Worm (Caenorhabditis elegans) whole organism, L4 larva: ENCODE results near the gene ttr-3.

Experiments used
- D1046.2 ChIP-seq: fragments of 200-800 bp; sonication (Bioruptor generic); IDR thresholded peaks from 2 replicates; pipeline ENCODE4 v1.3.6; 2022; ENCODE audit warnings: missing genetic modification characterization, missing compliant biosample characterization
- F37D6.2 ChIP-seq: sonication (generic microtip); optimal IDR thresholded peaks from 2 replicates; lab custom pipeline; 2016; ENCODE audit warnings: mild to moderate bottlenecking, missing genetic modification characterization, missing compliant biosample characterization
- F44E2.7 ChIP-seq: fragments of 200-800 bp; sonication (Bioruptor generic); IDR thresholded peaks from 2 replicates; pipeline ENCODE4 v2.1.2; 2022; ENCODE audit warnings: missing genetic modification characterization, missing compliant biosample characterization
- R02D3.7 ChIP-seq: fragments of 150-350 bp; sonication (generic microtip); optimal IDR thresholded peaks from 3 replicates; lab custom pipeline; 2014; ENCODE audit warnings: missing biosample characterization, missing genetic modification characterization
- T26A8.4 ChIP-seq: fragments of 200-800 bp; sonication (Bioruptor generic); IDR thresholded peaks from 2 replicates; pipeline ENCODE4 v1.3.6; 2022; ENCODE audit warnings: missing genetic modification characterization, missing compliant biosample characterization
- ZK337.2 ChIP-seq: fragments of 200-800 bp; sonication (Bioruptor generic); IDR thresholded peaks from 2 replicates; pipeline ENCODE4 v1.3.6; 2022; ENCODE audit warnings: missing genetic modification reagents, missing genetic modification characterization, missing compliant biosample characterization
- aly-2 ChIP-seq: sonication (generic microtip); optimal IDR thresholded peaks from 2 replicates; lab custom pipeline; 2018; ENCODE audit warnings: missing biosample characterization, missing genetic modification characterization
- attf-4 ChIP-seq: sonication (generic microtip); optimal IDR thresholded peaks from 3 replicates; lab custom pipeline; 2017; ENCODE audit warnings: missing biosample characterization, missing genetic modification characterization
- ceh-28 ChIP-seq: fragments of 150-350 bp; optimal IDR thresholded peaks from 2 replicates; lab custom pipeline; 2014; ENCODE audit warnings: missing biosample characterization, missing genetic modification reagents, missing genetic modification characterization
- ceh-44 ChIP-seq: fragments of 200-800 bp; sonication (Bioruptor generic); IDR thresholded peaks from 2 replicates; pipeline ENCODE4 v1.3.6; 2022; ENCODE audit warnings: missing genetic modification reagents, missing genetic modification characterization, missing compliant biosample characterization
- ceh-62 ChIP-seq: sonication (generic microtip); optimal IDR thresholded peaks from 2 replicates; lab custom pipeline; 2017; ENCODE audit warnings: missing biosample characterization, missing genetic modification characterization
- ctbp-1 ChIP-seq: fragments of 200-800 bp; sonication (Bioruptor generic); IDR thresholded peaks from 2 replicates; pipeline ENCODE4 v1.3.6; 2022; ENCODE audit warnings: missing genetic modification reagents, missing genetic modification characterization, missing compliant biosample characterization
- daf-12 ChIP-seq: fragments of 150-350 bp; optimal IDR thresholded peaks from 2 replicates; lab custom pipeline; 2014; ENCODE audit warnings: missing biosample characterization, missing genetic modification reagents, missing genetic modification characterization
- daf-16 ChIP-seq, 3 experiments: sonication (generic microtip); optimal IDR thresholded peaks; 2 replicates each; lab custom pipeline; 2016 to 2017; ENCODE audit warnings: missing genetic modification characterization in 3 of 3, missing genetic modification reagents in 3 of 3, mild to moderate bottlenecking in 2 of 3, missing compliant biosample characterization in 2 of 3, missing biosample characterization in 1 of 3, moderate library complexity in 1 of 3
- daf-19 ChIP-seq: fragments of 200-800 bp; sonication (Bioruptor generic); conservative IDR thresholded peaks from 2 replicates; pipeline ENCODE4 v1.3.6; 2022; ENCODE audit warnings: missing genetic modification characterization, missing compliant biosample characterization
- dmd-9 ChIP-seq: fragments of 200-800 bp; sonication (Bioruptor generic); IDR thresholded peaks from 2 replicates; pipeline ENCODE4 v1.3.6; 2022; ENCODE audit warnings: missing genetic modification reagents, missing genetic modification characterization, missing compliant biosample characterization
- dpl-1 ChIP-seq: fragments of 150-350 bp; optimal IDR thresholded peaks from 2 replicates; lab custom pipeline; 2014; ENCODE audit warnings: missing biosample characterization, missing genetic modification reagents, missing genetic modification characterization
- dve-1 ChIP-seq: sonication (generic microtip); optimal IDR thresholded peaks from 2 replicates; lab custom pipeline; 2017; ENCODE audit warnings: antibody characterized with exemption, mild to moderate bottlenecking, missing genetic modification characterization, missing compliant biosample characterization; ENCODE audit not compliant: insufficient read depth
- egl-43 ChIP-seq: fragments of 200-800 bp; sonication (Bioruptor generic); IDR thresholded peaks from 2 replicates; pipeline ENCODE4 v1.3.6; 2022; ENCODE audit warnings: missing genetic modification reagents, missing genetic modification characterization, missing compliant biosample characterization
- fkh-10 ChIP-seq: fragments of 150-350 bp; optimal IDR thresholded peaks from 2 replicates; lab custom pipeline; 2014; ENCODE audit warnings: missing biosample characterization, missing genetic modification reagents, missing genetic modification characterization
- hif-1 ChIP-seq, 2 experiments: sonication (generic microtip); optimal IDR thresholded peaks; 2 replicates each; lab custom pipeline; 2016 to 2017; ENCODE audit warnings: missing compliant biosample characterization in 2 of 2, missing genetic modification characterization in 2 of 2, missing genetic modification reagents in 2 of 2, missing genotype in 2 of 2, mild to moderate bottlenecking in 1 of 2
- hlh-11 ChIP-seq: fragments of 200-800 bp; sonication (Bioruptor generic); optimal IDR thresholded peaks from 2 replicates; lab custom pipeline; 2018; ENCODE audit warnings: mild to moderate bottlenecking, missing genetic modification characterization, missing compliant biosample characterization
- jun-1 ChIP-seq: fragments of 150-350 bp; optimal IDR thresholded peaks from 2 replicates; lab custom pipeline; 2014; ENCODE audit warnings: missing biosample characterization, missing genetic modification reagents, missing genetic modification characterization
- lim-7 ChIP-seq: fragments of 200-800 bp; sonication (Bioruptor generic); IDR thresholded peaks from 2 replicates; pipeline ENCODE4 v1.3.6; 2022; ENCODE audit warnings: missing genetic modification characterization, missing compliant biosample characterization
- lin-13 ChIP-seq: fragments of 150-350 bp; optimal IDR thresholded peaks from 2 replicates; lab custom pipeline; 2014; ENCODE audit warnings: missing biosample characterization, missing genetic modification reagents, missing genetic modification characterization
- lin-15B ChIP-seq: fragments of 150-350 bp; sonication (generic microtip); optimal IDR thresholded peaks from 3 replicates; lab custom pipeline; 2014; ENCODE audit warnings: missing biosample characterization, missing genetic modification characterization
- lin-39 ChIP-seq: fragments of 150-350 bp; optimal IDR thresholded peaks from 2 replicates; lab custom pipeline; 2014; ENCODE audit warnings: missing biosample characterization, missing genetic modification reagents, missing genetic modification characterization
- lsy-2 ChIP-seq, 2 experiments: fragments of 150-350 bp in 1 of 2; sonication (generic microtip) in 1 of 2; optimal IDR thresholded peaks; 2 replicates each; lab custom pipeline; 2014 to 2017; ENCODE audit warnings: missing biosample characterization in 2 of 2, missing genetic modification characterization in 2 of 2
- madf-5 ChIP-seq, 2 experiments: fragments of 200-800 bp; sonication (Bioruptor generic); IDR thresholded peaks; 2 replicates each; pipeline ENCODE4 v1.3.6; 2022; ENCODE audit warnings: missing compliant biosample characterization in 2 of 2, missing genetic modification characterization in 2 of 2
- mep-1 ChIP-seq: fragments of 150-350 bp; sonication (generic microtip); optimal IDR thresholded peaks from 3 replicates; lab custom pipeline; 2014; ENCODE audit warnings: missing biosample characterization, missing genetic modification characterization
- mxl-2 ChIP-seq: fragments of 200-800 bp; sonication (Bioruptor generic); conservative IDR thresholded peaks from 2 replicates; pipeline ENCODE4 v1.3.6; 2022; ENCODE audit warnings: missing genetic modification reagents, missing genetic modification characterization, missing compliant biosample characterization
- mxl-3 ChIP-seq: fragments of 200-800 bp; sonication (Bioruptor generic); optimal IDR thresholded peaks from 2 replicates; lab custom pipeline; 2018; ENCODE audit warnings: mild to moderate bottlenecking, missing genetic modification characterization, missing compliant biosample characterization
- nhr-10 ChIP-seq: fragments of 150-350 bp; optimal IDR thresholded peaks from 2 replicates; lab custom pipeline; 2014; ENCODE audit warnings: missing biosample characterization, missing genetic modification characterization
- nhr-102 ChIP-seq: sonication (generic microtip); optimal IDR thresholded peaks from 2 replicates; lab custom pipeline; 2016; ENCODE audit warnings: mild to moderate bottlenecking, missing genetic modification characterization, moderate library complexity, missing compliant biosample characterization
- nhr-237 ChIP-seq: sonication (generic microtip); optimal IDR thresholded peaks from 2 replicates; lab custom pipeline; 2017; ENCODE audit warnings: missing biosample characterization, missing genetic modification characterization
- nhr-28 ChIP-seq: fragments of 150-350 bp; optimal IDR thresholded peaks from 2 replicates; lab custom pipeline; 2014; ENCODE audit warnings: missing biosample characterization, missing genetic modification characterization
- nhr-41 ChIP-seq: fragments of 200-800 bp; sonication (Bioruptor generic); IDR thresholded peaks from 2 replicates; pipeline ENCODE4 v1.3.6; 2022; ENCODE audit warnings: missing genetic modification reagents, missing genetic modification characterization, missing compliant biosample characterization
- nhr-48 ChIP-seq: sonication (generic microtip); optimal IDR thresholded peaks from 2 replicates; lab custom pipeline; 2016; ENCODE audit warnings: mild to moderate bottlenecking, missing genetic modification characterization, missing compliant biosample characterization
- nhr-6 ChIP-seq: fragments of 150-350 bp; optimal IDR thresholded peaks from 2 replicates; lab custom pipeline; 2014; ENCODE audit warnings: missing biosample characterization, missing genetic modification characterization
- nhr-77 ChIP-seq: fragments of 150-350 bp; optimal IDR thresholded peaks from 2 replicates; lab custom pipeline; 2014; ENCODE audit warnings: missing biosample characterization, missing genetic modification characterization
- pha-4 ChIP-seq, 2 experiments: fragments of 150-350 bp in 1 of 2; fragments of 200-800 bp in 1 of 2; sonication (Bioruptor generic) in 1 of 2; IDR thresholded peaks in 1 of 2; optimal IDR thresholded peaks in 1 of 2; 2 replicates each; pipeline versions ENCODE4 v1.3.6 to Lab custom; 2014 to 2022; ENCODE audit warnings: missing genetic modification characterization in 2 of 2, missing genetic modification reagents in 2 of 2, missing biosample characterization in 1 of 2, missing compliant biosample characterization in 1 of 2
- pqm-1 ChIP-seq: sonication (generic microtip); optimal IDR thresholded peaks from 2 replicates; lab custom pipeline; 2017; ENCODE audit warnings: missing biosample characterization, missing genetic modification characterization
- set-16 ChIP-seq: fragments of 200-800 bp; sonication (Bioruptor generic); IDR thresholded peaks from 2 replicates; pipeline ENCODE4 v1.3.6; 2022; ENCODE audit warnings: missing genetic modification reagents, missing genetic modification characterization, missing compliant biosample characterization
- snpc-4 ChIP-seq: fragments of 150-350 bp; optimal IDR thresholded peaks from 2 replicates; lab custom pipeline; 2014; ENCODE audit warnings: missing biosample characterization, missing genetic modification characterization
- spr-1 ChIP-seq: sonication (generic microtip); optimal IDR thresholded peaks from 2 replicates; lab custom pipeline; 2016; ENCODE audit warnings: mild to moderate bottlenecking, missing genetic modification characterization, missing compliant biosample characterization
- spr-3 ChIP-seq: fragments of 200-800 bp; sonication (Bioruptor generic); optimal IDR thresholded peaks from 2 replicates; lab custom pipeline; 2018; ENCODE audit warnings: mild to moderate bottlenecking, missing genetic modification characterization, missing compliant biosample characterization
- unc-130 ChIP-seq: sonication (generic microtip); optimal IDR thresholded peaks from 2 replicates; lab custom pipeline; 2016; ENCODE audit warnings: missing genetic modification reagents, missing genetic modification characterization, missing compliant biosample characterization
- unc-62 ChIP-seq, 3 experiments: fragments of 150-350 bp in 1 of 3; sonication (generic microtip); optimal IDR thresholded peaks in 2 of 3; peaks in 1 of 3; 1 replicate in 1 of 3; 2 replicates in 2 of 3; lab custom pipeline; 2014 to 2017; ENCODE audit warnings: missing biosample characterization in 3 of 3, missing genetic modification characterization in 3 of 3, missing genetic modification reagents in 3 of 3, missing genotype in 1 of 3
- zfp-3 ChIP-seq: fragments of 200-800 bp; sonication (Bioruptor generic); conservative IDR thresholded peaks from 2 replicates; pipeline ENCODE4 v1.3.6; 2022; ENCODE audit warnings: missing genetic modification reagents, missing genetic modification characterization, missing compliant biosample characterization
- zip-11 ChIP-seq: fragments of 200-800 bp; sonication (Bioruptor generic); IDR thresholded peaks from 2 replicates; pipeline ENCODE4 v1.3.6; 2022; ENCODE audit warnings: missing genetic modification characterization, missing compliant biosample characterization
- zip-2 ChIP-seq: fragments of 150-350 bp; optimal IDR thresholded peaks from 2 replicates; lab custom pipeline; 2014; ENCODE audit warnings: missing biosample characterization, missing genetic modification characterization

The ttr-3 gene

ce11 chrIII:9930406-9930805, 3.9 kb upstream of the ttr-3 start (continued):
- TF ChIP-seq nhr-48 = peak; percentile 80
- peak; percentile 27 for TF ChIP-seq dpl-1 (GFP tag; lab: Kevin White, UChicago)
- TF ChIP-seq daf-12 (tag; lab: Kevin White, UChicago) = no peak
- TF ChIP-seq mxl-3 (GFP tag; lab: Kevin White, UChicago) = peak; percentile 11
- no peak for TF ChIP-seq unc-130 (GFP tag; lab: Kevin White, UChicago)
- TF ChIP-seq hif-1 (tag; optimal IDR thresholded peaks at IDR 0.05; lab: Kevin White, UChicago) = no peak
- TF ChIP-seq ceh-28 (tag; lab: Kevin White, UChicago) = no peak
- TF ChIP-seq aly-2 (tag; lab: Kevin White, UChicago) = no peak
- TF ChIP-seq unc-62 (GFP tag; optimal IDR thresholded peaks at IDR 0.05 in 1 of 2; lab: Kevin White, UChicago) = peak in 1 of 2 experiments; percentile 58
- TF ChIP-seq unc-62 (tag; optimal IDR thresholded peaks at IDR 0.05; lab: Kevin White, UChicago) = no peak
- TF ChIP-seq zfp-3 (GFP tag; lab: Robert Waterston, UW) = no peak
- no peak for TF ChIP-seq nhr-10 (tag; lab: Kevin White, UChicago)
- peak; percentile 4 to 29 for TF ChIP-seq lsy-2 (tag; optimal IDR thresholded peaks at IDR 0.05; lab: Kevin White, UChicago)
- peak; percentile 57 for TF ChIP-seq nhr-102 (tag; lab: Kevin White, UChicago)
- TF ChIP-seq spr-1 (tag; lab: Kevin White, UChicago) = no peak
- no peak for TF ChIP-seq nhr-6 (tag; lab: Kevin White, UChicago)
- no peak for TF ChIP-seq jun-1
- no peak for TF ChIP-seq snpc-4
- no peak for TF ChIP-seq ZK337.2 (GFP tag; lab: Robert Waterston, UW)
- 0 out of 2 replicates have a peak, but pooled peaks have one; percentile 9 for TF ChIP-seq nhr-41 (GFP tag; lab: Robert Waterston, UW)
- TF ChIP-seq nhr-77 (tag; lab: Kevin White, UChicago) = peak; percentile 40
- TF ChIP-seq attf-4 (tag; lab: Kevin White, UChicago) = no peak
- TF ChIP-seq T26A8.4 (GFP tag; lab: Robert Waterston, UW) = peak; percentile 22; the same call in 1 of the 2 replicates
- TF ChIP-seq lim-7 (GFP tag; lab: Robert Waterston, UW) = no peak
- TF ChIP-seq zip-2 (tag; lab: Kevin White, UChicago) = no peak
- no peak for TF ChIP-seq nhr-237 (tag; lab: Kevin White, UChicago)
- TF ChIP-seq egl-43 (GFP tag; lab: Robert Waterston, UW) = no peak
- no peak for TF ChIP-seq spr-3 (GFP tag; lab: Kevin White, UChicago)
- TF ChIP-seq set-16 (GFP tag; lab: Robert Waterston, UW) = no peak
- TF ChIP-seq dmd-9 (GFP tag; lab: Robert Waterston, UW) = no peak
- no peak for TF ChIP-seq lin-39 (tag; lab: Kevin White, UChicago)
- no peak for TF ChIP-seq lin-15B (tag; lab: Kevin White, UChicago)
- TF ChIP-seq daf-19 = no peak
- TF ChIP-seq dve-1 = peak; percentile 87
- TF ChIP-seq ctbp-1 (GFP tag; lab: Robert Waterston, UW) = no peak
- TF ChIP-seq ceh-62 = no peak
- no peak for TF ChIP-seq madf-5 (GFP tag; IDR thresholded peaks at IDR 0.05; lab: Robert Waterston, UW)
- no peak for TF ChIP-seq D1046.2 (GFP tag; lab: Robert Waterston, UW)
- peak; percentile 63 for TF ChIP-seq nhr-28 (tag; lab: Kevin White, UChicago)
- no peak for TF ChIP-seq pha-4 (GFP tag; IDR thresholded peaks at IDR 0.05; lab: Robert Waterston, UW)
- no peak for TF ChIP-seq pha-4 (tag; optimal IDR thresholded peaks at IDR 0.05; lab: Kevin White, UChicago)
- no peak for TF ChIP-seq F37D6.2
- TF ChIP-seq hlh-11 (tag; lab: Kevin White, UChicago) = peak; percentile 85
- no peak for TF ChIP-seq mxl-2 (GFP tag; lab: Robert Waterston, UW)
- TF ChIP-seq ceh-44 (GFP tag; lab: Robert Waterston, UW) = no peak
- peak; percentile 56 for TF ChIP-seq mep-1 (tag; lab: Kevin White, UChicago)
- no peak for TF ChIP-seq lin-13 (GFP tag; lab: Kevin White, UChicago)
- no peak for TF ChIP-seq zip-11 (GFP tag; lab: Robert Waterston, UW)
- TF ChIP-seq fkh-10 = no peak
- peak in 1 of 2 experiments; percentile 26 for TF ChIP-seq daf-16 (GFP tag; optimal IDR thresholded peaks at IDR 0.05; lab: Kevin White, UChicago)
- peak; percentile 89 for TF ChIP-seq daf-16 (tag; optimal IDR thresholded peaks at IDR 0.05; lab: Kevin White, UChicago)
- no peak for TF ChIP-seq F44E2.7
- TF ChIP-seq R02D3.7 (tag; lab: Kevin White, UChicago) = no peak
- TF ChIP-seq pqm-1 (tag; lab: Kevin White, UChicago) = peak; percentile 95
